Fruit fly (Drosophila melanogaster) whole organism, wandering third instar larva: ENCODE data around the gene slo.

Experiments used
- h ChIP-seq: fragments of 200-800 bp; sonication (Bioruptor generic); optimal IDR thresholded peaks from 3 replicates; lab custom pipeline; 2016; ENCODE audit warnings: missing biosample characterization, mild to moderate bottlenecking, missing genetic modification characterization
- woc ChIP-seq: sonication (Bioruptor generic); optimal IDR thresholded peaks from 2 replicates; lab custom pipeline; 2016; ENCODE audit warnings: missing biosample characterization, mild to moderate bottlenecking, missing genetic modification characterization

DNA sequence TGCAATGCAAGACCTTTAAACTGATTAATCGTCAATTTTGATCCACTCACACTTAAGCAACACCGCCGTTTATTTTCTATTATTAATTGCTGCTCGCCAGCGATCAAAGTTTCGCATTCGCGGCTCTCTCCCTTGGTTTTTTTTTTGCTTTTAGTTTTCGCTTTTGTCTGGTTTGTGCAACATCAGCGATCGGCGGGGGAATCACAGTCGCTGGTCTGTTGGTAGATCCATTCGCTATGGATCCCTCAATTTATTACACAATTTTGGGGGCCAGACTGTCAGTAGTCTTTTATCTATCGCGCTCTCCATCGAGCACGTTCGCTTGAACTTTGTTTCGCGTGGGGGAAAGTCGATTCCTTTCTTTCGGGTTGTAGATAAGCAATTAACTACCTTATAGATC lies 35.6 kb upstream of the slo start:
- no peak for TF ChIP-seq woc (GFP tag; lab: Kevin White, UChicago)
- no peak for TF ChIP-seq h
